Fruit fly (Drosophila melanogaster) S2 (cell line): ENCODE measurements around the gene Bili.
A peak's percentile ranks its signal among the peaks of the same experiment; 100 is the strongest.
"Not testable (repeated sequence)": the region's sequence is repeated elsewhere in the genome, so short reads cannot be mapped to it uniquely, and the experiment has no call there.

Source experiments
- CG8478 ChIP-seq: fragments of >200 bp; optimal IDR thresholded peaks from 2 replicates; lab custom pipeline; 2018
- CTCF ChIP-seq, 2 experiments: fragments of >200 bp; optimal IDR thresholded peaks; 2 replicates each; lab custom pipeline; 2018

Gene Bili

DNA sequence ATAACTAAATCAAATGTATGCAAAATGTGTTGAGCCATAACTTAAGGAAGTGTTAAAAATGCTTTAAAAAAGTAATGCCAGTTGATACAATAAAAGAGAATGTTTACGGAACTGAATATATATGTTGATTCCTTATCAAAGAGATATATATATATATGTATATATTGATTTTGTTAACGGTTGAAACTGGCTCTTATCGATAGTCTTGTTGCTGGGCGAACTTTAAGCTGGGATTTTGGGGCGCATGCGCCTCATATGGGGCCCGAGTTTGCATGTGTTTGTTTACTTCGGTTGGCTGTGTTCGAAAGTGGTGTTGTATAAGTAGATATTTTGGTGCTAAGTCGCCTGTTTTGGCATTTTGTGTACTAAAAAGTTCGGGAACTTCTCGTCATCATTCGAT lies at the start of gene Bili:
Gene Bili (plus strand): TSS at position 265 of the 400 bp plus-strand sequence.
- TF ChIP-seq CTCF (optimal IDR thresholded peaks at IDR 0.05; lab: Kevin White, UChicago); CG8478 (lab: Kevin White, UChicago): not testable (repeated sequence)

DNA sequence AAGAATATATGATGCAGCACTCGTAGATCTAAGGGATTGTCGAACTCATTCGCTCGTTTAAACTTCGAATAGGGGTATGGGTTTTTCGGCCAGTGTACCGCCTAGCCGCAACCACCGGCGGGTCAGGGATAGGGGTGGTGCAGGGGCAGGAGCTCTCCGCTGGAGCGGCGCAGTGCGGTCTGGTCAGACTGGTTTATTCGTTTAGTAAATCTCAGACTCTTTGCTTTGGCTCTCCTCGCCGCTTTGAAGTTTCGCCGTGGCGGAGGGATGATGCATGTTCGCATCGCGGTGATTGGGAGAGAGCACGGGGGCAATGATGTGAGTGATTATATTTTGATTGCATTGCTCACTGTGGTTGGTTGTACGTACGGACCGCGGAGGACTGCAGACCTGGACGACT lies 48.8 kb upstream of the Bili start, which contains the start of gene fd96Ca:
Gene fd96Ca (plus strand): TSS at position 337 of the 400 bp plus-strand sequence.
- TF ChIP-seq CTCF (optimal IDR thresholded peaks at IDR 0.05; lab: Kevin White, UChicago) (no peak), CG8478 (lab: Kevin White, UChicago) (no peak)

DNA sequence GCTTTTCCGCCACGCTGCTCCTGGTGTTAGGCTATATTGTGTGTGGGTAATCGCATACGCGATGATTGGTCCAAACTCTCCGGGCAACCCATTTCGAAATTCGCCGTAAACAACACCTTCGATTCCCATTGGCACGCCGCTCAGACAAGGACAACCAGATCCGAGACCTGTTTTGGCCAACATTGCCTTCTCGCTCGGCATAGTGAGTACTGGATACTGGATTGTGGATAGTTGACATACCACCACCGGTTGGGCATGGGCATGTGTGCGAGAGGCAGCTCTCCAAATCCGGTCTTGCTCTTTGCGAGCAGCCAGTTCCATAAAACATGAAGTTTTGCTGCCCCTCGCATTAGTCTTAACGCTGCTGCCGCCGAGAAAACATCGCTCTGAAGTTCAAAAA lies 36.5 kb upstream of the Bili start, which contains the start of gene fd96Cb:
Gene fd96Cb (plus strand): TSS at position 374 of the 400 bp plus-strand sequence.
- TF ChIP-seq CTCF (optimal IDR thresholded peaks at IDR 0.05; lab: Kevin White, UChicago), result no peak
- TF ChIP-seq CG8478 (lab: Kevin White, UChicago), result no peak

DNA sequence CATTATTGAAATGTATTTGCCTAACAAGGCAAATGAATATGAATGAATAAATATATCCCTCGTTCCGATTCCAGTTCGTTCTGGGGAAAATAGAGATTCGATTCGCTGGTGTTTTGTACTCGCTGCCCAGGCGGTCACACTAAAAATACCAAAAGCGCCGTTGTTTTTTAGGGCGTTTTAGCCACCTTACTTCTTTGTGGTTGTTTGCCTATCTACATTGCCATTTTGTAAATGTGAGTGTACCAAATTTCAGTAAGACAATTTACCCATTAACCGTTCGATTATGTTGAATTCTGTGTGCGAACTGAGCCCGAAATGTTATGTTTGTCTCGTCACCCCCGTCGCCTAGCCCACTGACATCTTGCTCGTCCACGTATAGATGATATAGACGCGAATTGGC lies 33.6 kb upstream of the Bili start, which contains the start of the genes CG33095 and CG33096:
Gene CG33095 (plus strand): TSS at position 187 of the 400 bp plus-strand sequence.
Gene CG33096 (plus strand): TSS at position 187 of the 400 bp plus-strand sequence.
- TF ChIP-seq CTCF (optimal IDR thresholded peaks at IDR 0.05; lab: Kevin White, UChicago), result no peak
- no peak for TF ChIP-seq CG8478 (lab: Kevin White, UChicago)

DNA sequence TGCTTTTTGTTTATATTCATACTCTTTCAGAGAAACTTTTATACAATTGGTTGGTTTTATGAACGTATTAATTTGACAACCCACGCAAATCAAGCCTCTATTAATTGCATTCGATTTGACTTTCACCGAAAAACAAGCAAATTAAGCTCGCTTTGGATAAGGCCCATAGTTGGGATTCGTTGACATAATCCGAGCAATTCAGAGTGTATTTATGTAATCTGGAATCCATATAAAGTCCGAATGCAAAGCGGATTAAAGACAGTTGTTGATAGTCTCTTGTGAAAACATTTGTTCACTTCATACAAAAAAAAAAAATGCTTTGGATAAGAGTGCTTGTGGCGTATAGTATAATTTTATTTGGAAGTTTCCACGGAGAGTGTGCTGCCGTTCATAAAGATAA lies 28.9 kb upstream of the Bili start, which contains the start of gene CG45095:
Gene CG45095 (plus strand): TSS at position 301 of the 400 bp plus-strand sequence.
- TF ChIP-seq CG8478 (lab: Kevin White, UChicago) (no peak), CTCF (optimal IDR thresholded peaks at IDR 0.05; lab: Kevin White, UChicago) (no peak)

DNA sequence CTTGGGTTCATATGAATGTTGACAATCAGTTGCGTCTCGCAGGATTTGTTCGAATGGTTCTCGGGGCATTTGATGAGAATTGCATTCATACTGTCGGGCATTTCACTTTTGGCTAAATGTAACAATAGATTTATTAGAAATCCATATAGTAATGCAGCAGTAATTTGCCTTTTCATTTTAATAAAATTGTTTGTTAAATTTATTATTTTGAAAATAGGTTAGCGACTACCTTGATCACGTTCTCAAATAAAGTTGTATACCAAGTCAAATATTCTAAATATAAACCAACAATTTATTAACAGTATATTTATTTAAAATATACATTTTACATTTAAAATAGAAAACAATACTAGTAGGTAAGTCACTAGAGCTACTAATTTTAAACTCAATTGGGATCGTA lies 22.2 kb upstream of the Bili start, which contains the start of gene CG34027:
Gene CG34027 (minus strand): TSS at position 101 of the 400 bp plus-strand sequence.
- TF ChIP-seq CG8478 (lab: Kevin White, UChicago) (no peak), CTCF (optimal IDR thresholded peaks at IDR 0.05; lab: Kevin White, UChicago) (no peak)

DNA sequence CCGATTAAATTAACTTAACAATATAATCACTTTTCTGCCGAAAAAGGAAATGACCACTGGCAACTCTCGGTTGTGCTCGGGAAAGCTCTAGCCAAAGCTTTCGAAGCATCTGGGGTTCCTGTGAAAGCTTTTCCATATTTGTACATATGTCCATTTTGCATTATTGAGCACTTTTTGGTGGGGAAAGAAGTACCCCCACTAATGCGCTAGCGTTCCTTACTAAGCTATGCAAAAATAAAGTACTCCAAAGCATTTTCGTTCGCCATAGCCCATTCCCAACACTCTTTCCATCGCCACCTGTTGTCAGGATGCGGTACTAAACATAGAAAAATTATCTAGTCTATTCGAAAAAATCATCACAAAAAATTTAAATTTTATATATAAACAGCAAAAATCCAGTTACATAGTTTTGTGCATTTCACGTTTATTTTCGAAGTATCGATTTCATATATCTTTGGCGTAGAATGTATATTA lies 18.6 kb upstream of the Bili start, which contains the start of gene Nepl16:
Gene Nepl16 (minus strand): TSS at position 51 of the 474 bp plus-strand sequence.
- TF ChIP-seq CG8478 (lab: Kevin White, UChicago) (no peak), CTCF (optimal IDR thresholded peaks at IDR 0.05; lab: Kevin White, UChicago) (peak; percentile 38 to 68)

DNA sequence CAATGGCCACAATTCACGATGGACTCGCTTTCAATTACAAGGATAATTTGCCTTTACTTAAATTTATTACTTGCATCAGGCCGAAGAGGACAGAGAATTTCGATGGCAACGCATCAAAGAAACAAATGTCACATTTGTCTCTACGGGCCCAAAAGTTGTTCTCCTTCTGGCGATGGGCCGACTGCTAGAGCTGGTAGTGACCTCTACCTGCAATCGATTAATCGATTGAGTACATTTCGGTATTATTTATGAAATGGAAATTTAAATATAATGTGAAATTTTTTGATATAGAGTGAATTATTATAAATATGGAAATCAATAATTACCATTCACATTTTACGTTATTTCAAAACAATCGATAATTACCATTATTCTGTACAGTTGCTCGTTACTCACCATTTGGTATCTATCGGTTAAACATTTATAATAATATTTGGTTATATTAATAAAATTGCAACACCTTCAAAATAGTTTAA lies 8.3 kb upstream of the Bili start, which contains the start of the genes CG31510 and TTLL5:
Gene CG31510 (minus strand): TSS at position 185 of the 476 bp plus-strand sequence.
Gene TTLL5 (minus strand): TSS at position 185 of the 476 bp plus-strand sequence.
- TF ChIP-seq CG8478 (lab: Kevin White, UChicago), result no peak
- no peak for TF ChIP-seq CTCF (optimal IDR thresholded peaks at IDR 0.05; lab: Kevin White, UChicago)

DNA sequence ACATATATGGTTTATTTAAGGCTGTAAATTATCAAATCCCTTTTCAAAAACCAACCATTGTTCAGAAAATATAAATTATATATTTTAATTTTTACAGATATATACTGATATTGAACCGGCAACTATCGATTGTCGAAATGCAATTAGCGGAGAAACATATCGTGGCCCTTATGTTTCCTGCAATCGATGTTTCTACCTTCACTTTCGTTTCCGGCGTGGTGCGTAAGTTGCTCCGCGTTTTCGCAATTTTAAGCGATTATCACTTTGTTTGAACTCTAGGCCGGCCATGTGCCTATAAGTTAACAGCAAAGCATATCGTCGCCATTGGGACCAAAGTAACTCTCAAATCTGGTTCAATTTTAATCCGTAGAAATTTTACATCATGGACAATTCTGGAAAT lies 7.8 kb upstream of the Bili start, which contains the start of gene vig2:
Gene vig2 (plus strand): TSS at position 112 of the 400 bp plus-strand sequence.
- not testable (repeated sequence) for TF ChIP-seq CG8478 (lab: Kevin White, UChicago); CTCF (optimal IDR thresholded peaks at IDR 0.05; lab: Kevin White, UChicago)

DNA sequence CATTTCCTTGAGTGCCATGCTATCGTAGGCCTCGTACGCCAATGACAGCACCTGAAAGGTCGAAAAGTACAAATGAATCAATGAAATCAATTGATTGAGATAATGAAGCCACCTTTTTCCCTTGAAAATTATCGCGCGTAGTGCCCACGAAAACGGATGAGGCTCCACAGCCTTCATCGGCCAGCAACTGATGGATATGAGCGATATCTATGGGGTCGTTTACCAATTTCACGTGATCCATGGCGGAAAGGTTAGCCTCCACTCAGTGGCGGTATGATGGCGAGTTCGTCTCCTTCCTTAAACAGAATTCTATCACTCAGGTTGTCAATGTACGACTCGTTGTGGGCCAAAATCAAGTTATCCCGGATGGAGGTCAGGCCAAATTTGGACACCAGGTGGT lies 4.3 kb upstream of the Bili start:
- TF ChIP-seq CG8478 (lab: Kevin White, UChicago) (no peak), CTCF (optimal IDR thresholded peaks at IDR 0.05; lab: Kevin White, UChicago) (no peak)

DNA sequence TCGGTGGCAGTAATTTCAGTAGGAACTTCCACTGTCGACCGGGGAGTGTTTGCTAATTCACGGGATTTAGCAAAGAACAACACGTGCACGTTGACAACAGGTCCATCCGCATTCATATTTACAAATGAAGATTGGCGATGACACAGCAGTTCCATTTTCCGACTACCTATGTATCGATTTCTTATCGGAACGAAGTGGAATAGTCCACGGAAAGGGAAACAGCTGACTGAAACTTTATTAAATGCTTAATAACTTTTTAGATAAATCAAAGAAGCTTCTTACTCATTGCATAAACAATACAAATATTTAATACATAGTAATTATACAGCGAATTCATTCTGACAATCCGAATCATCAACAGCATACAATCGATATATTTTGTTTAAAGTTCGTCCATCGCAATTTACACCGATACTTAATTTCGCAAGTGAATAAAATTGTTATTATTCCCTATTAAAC lies 3.8 kb upstream of the Bili start, which contains the start of the genes Mocs2A, Mocs2B and Clbn:
Gene Mocs2A (minus strand): TSS at position 129 of the 459 bp plus-strand sequence.
Gene Mocs2B (minus strand): TSS at position 129 of the 459 bp plus-strand sequence.
Gene Clbn (plus strand): TSS at position 272 of the 459 bp plus-strand sequence.
- no peak for TF ChIP-seq CG8478 (lab: Kevin White, UChicago)
- no peak for TF ChIP-seq CTCF (optimal IDR thresholded peaks at IDR 0.05; lab: Kevin White, UChicago)

DNA sequence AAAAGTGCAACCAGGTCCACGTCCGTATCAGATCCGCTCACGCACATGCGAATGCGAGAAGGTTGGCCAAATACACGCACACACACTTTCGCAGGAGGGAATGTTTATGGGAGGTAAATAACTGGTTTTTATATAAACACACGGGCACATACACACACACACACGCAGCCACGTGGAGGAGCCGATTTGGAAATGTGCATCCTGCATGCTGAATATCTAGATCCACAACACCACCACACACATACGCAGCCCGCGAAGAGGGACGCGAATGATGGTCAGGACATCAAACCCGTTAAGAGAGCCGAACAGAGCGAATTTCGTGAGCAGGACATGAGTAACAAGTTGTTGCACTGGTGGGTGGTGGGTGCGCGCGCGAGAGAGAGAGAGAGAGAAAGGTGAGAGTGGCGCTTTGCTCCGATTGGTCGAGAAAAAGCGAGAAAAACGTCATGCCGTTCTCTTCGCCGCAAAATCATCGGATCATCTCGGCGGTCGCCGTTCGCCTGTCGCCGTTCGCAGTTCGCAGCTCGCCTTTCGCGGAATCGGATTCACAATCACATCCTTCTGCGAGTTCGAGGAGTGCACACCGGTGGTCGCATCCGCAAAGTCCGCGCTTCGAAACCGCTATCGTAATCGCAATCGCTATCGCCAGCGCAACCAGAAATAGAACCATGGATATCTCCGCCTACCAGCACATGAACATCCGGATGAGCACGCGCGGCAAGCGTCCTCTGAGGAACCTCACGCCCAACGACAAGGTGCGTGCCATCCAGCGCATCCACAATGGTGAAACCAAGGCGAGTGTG lies 6.7 kb downstream of the Bili start, which contains the start of gene danr:
Gene danr (plus strand): TSS at position 508 of the 803 bp plus-strand sequence.
- no peak for TF ChIP-seq CTCF (optimal IDR thresholded peaks at IDR 0.05; lab: Kevin White, UChicago)
- no peak for TF ChIP-seq CG8478 (lab: Kevin White, UChicago)

DNA sequence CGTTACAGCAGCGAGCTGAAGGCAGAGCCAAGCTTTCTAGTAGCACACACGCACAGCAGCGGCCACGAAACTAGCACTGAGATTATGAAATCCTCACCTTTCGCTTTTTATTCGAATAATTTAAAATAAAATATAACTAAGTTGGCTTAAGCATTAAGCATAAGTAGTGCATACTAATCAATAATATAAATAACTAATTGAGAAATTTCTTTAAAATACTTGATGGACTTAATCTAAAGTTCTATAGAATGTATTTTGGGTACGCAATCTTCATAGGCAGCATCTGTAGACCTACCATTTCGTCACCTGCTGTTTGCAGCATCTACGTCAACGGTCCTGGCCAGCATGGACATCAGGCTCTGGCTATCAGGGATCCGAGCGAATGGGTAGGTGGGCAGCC lies 21.2 kb downstream of the Bili start:
- TF ChIP-seq CG8478 (lab: Kevin White, UChicago) (no peak), CTCF (optimal IDR thresholded peaks at IDR 0.05; lab: Kevin White, UChicago) (no peak)

DNA sequence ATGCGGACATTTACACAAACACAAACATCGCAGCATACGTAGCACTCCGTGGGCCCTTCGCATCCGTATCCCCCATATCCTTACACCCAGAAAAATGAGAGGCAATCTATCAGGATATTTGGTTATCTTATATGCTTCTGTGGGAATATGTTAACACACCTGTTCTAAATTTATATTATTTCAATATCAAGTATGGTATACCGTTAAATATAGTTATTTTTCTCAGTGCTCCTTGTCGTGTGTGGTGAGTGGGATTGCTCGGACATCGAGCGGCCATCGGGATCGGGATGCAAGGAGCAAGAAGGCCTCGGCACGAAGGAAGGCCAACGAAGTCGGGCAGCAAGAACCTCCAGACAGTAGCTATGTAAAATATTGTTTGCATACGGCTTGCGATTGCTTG lies 30.4 kb downstream of the Bili start:
- TF ChIP-seq CG8478 (lab: Kevin White, UChicago) (no peak), CTCF (optimal IDR thresholded peaks at IDR 0.05; lab: Kevin White, UChicago) (no peak)
